Fruit fly (Drosophila melanogaster) Kc167 (cell line): ENCODE results near the gene TTLL1A.

Experiments used
- Sin3A ChIP-seq: fragments of >200 bp; optimal IDR thresholded peaks from 2 replicates; lab custom pipeline; 2018; ENCODE audit warnings: missing external identifiers
- h ChIP-seq: fragments of >200 bp; optimal IDR thresholded peaks from 3 replicates; lab custom pipeline; 2018; ENCODE audit warnings: missing external identifiers
- insv ChIP-seq: fragments of >200 bp; optimal IDR thresholded peaks from 3 replicates; lab custom pipeline; 2018; ENCODE audit warnings: missing external identifiers
- psq ChIP-seq: fragments of >200 bp; optimal IDR thresholded peaks from 2 replicates; lab custom pipeline; 2017; ENCODE audit warnings: missing external identifiers
- ttk ChIP-seq: sonication (Bioruptor generic); optimal IDR thresholded peaks from 2 replicates; lab custom pipeline; 2017; ENCODE audit warnings: missing external identifiers

DNA sequence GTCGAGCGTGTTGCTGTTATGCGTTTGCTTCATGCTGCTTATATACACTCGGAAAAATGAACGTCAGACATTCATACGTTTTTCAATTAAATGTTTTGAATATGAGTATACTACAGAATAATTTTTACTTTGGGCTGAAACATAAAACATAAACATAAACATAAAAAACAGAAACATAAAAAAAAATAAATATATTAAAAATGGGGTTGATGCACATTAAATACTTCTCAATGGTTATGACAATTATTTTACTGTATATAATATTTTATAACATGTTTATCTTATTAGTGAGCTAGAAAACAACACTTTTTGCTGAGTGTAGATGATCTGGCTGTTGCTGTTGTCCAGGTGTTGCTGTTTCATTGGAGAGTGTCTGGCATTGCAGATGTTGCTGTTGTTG is 35.0 kb upstream of the TTLL1A start:
- TF ChIP-seq insv = no peak
- TF ChIP-seq Sin3A (lab: Kevin White, UChicago) = no peak
- TF ChIP-seq psq = no peak
- no peak for TF ChIP-seq h
- TF ChIP-seq ttk = no peak
